Fruit fly (Drosophila melanogaster) whole organism, embryonic: ENCODE measurements around the gene CG8097.

Experiments used
- ATbp ChIP-seq: fragments of 200-800 bp; sonication (Bioruptor generic); optimal IDR thresholded peaks from 2 replicates; lab custom pipeline; 2017; ENCODE audit warnings: missing biosample characterization, mild to moderate bottlenecking, missing genetic modification characterization, missing genetic modification reagents
- Bdp1 ChIP-seq: fragments of 200-800 bp; sonication (Bioruptor generic); optimal IDR thresholded peaks from 3 replicates; lab custom pipeline; 2016; ENCODE audit warnings: missing biosample characterization, missing genetic modification characterization
- BtbVII ChIP-seq: fragments of 200-800 bp; sonication (Bioruptor generic); optimal IDR thresholded peaks from 3 replicates; lab custom pipeline; 2017; ENCODE audit warnings: missing biosample characterization, mild to moderate bottlenecking, missing genetic modification characterization
- CG12071 ChIP-seq: fragments of 200-800 bp; sonication (Bioruptor generic); optimal IDR thresholded peaks from 3 replicates; lab custom pipeline; 2018; ENCODE audit warnings: missing biosample characterization, mild to moderate bottlenecking, missing genetic modification characterization
- CG12744 ChIP-seq: fragments of 200-800 bp; sonication (Bioruptor generic); optimal IDR thresholded peaks from 2 replicates; lab custom pipeline; 2016; ENCODE audit warnings: missing biosample characterization, missing genetic modification characterization
- CG14441 ChIP-seq: fragments of 200-800 bp; sonication (Bioruptor generic); IDR thresholded peaks from 2 replicates; pipeline ENCODE4 v1.3.6; 2022; ENCODE audit warnings: missing biosample characterization, missing genetic modification characterization
- CG15514 ChIP-seq: fragments of 200-800 bp; sonication (Bioruptor generic); optimal IDR thresholded peaks from 3 replicates; lab custom pipeline; 2017; ENCODE audit warnings: missing biosample characterization, missing genetic modification characterization, mild to moderate bottlenecking, moderate library complexity, missing genetic modification reagents
- CG15601 ChIP-seq: fragments of 200-800 bp; sonication (Bioruptor generic); optimal IDR thresholded peaks from 3 replicates; lab custom pipeline; 2019; ENCODE audit warnings: missing biosample characterization, mild to moderate bottlenecking, missing genetic modification characterization, moderate library complexity
- CG17385 ChIP-seq: fragments of 200-800 bp; sonication (Bioruptor generic); optimal IDR thresholded peaks from 3 replicates; lab custom pipeline; 2018; ENCODE audit warnings: missing biosample characterization, mild to moderate bottlenecking, missing genetic modification characterization
- CG17568 ChIP-seq: fragments of 200-800 bp; sonication (Bioruptor generic); optimal IDR thresholded peaks from 2 replicates; lab custom pipeline; 2018; ENCODE audit warnings: missing biosample characterization, mild to moderate bottlenecking, missing genetic modification characterization, moderate library complexity
- CG17802 ChIP-seq: fragments of 200-800 bp; sonication (Bioruptor generic); optimal IDR thresholded peaks from 2 replicates; lab custom pipeline; 2018; ENCODE audit warnings: missing biosample characterization, mild to moderate bottlenecking, missing genetic modification characterization, moderate library complexity
- CG1832 ChIP-seq: fragments of 200-800 bp; sonication (Bioruptor generic); optimal IDR thresholded peaks from 2 replicates; lab custom pipeline; 2017; ENCODE audit warnings: missing biosample characterization, mild to moderate bottlenecking, missing genetic modification characterization, inconsistent platforms
- CG6813 ChIP-seq: fragments of 200-800 bp; sonication (Bioruptor generic); optimal IDR thresholded peaks from 2 replicates; lab custom pipeline; 2017; ENCODE audit warnings: missing biosample characterization, missing genetic modification characterization, mild to moderate bottlenecking, moderate library complexity, missing genetic modification reagents
- CG6854 ChIP-seq: fragments of 200-800 bp; sonication (Bioruptor generic); optimal IDR thresholded peaks from 3 replicates; lab custom pipeline; 2017; ENCODE audit warnings: missing biosample characterization, mild to moderate bottlenecking, missing genetic modification characterization
- CG7987 ChIP-seq: fragments of 200-800 bp; sonication (Bioruptor generic); optimal IDR thresholded peaks from 2 replicates; lab custom pipeline; 2018; ENCODE audit warnings: missing biosample characterization, mild to moderate bottlenecking, missing genetic modification characterization, moderate library complexity
- CG9437 ChIP-seq: fragments of 200-800 bp; sonication (Bioruptor generic); optimal IDR thresholded peaks from 2 replicates; lab custom pipeline; 2018; ENCODE audit warnings: missing biosample characterization, mild to moderate bottlenecking, missing genetic modification characterization
- CoRest ChIP-seq: fragments of 200-800 bp; sonication (Bioruptor generic); optimal IDR thresholded peaks from 3 replicates; lab custom pipeline; 2018; ENCODE audit warnings: missing biosample characterization, mild to moderate bottlenecking, missing genetic modification characterization, moderate library complexity
- Dref ChIP-seq: fragments of 200-800 bp; sonication (Bioruptor generic); IDR thresholded peaks from 2 replicates; pipeline ENCODE4 v1.3.6; 2022; ENCODE audit warnings: missing biosample characterization, missing genetic modification characterization
- Gsc ChIP-seq: fragments of 200-800 bp; sonication (Bioruptor generic); IDR thresholded peaks from 2 replicates; pipeline ENCODE4 v1.3.6; 2022; ENCODE audit warnings: missing biosample characterization, missing genetic modification characterization
- MESR4 ChIP-seq: fragments of 200-800 bp; sonication (Bioruptor generic); optimal IDR thresholded peaks from 2 replicates; lab custom pipeline; 2018; ENCODE audit warnings: missing biosample characterization, mild to moderate bottlenecking, missing genetic modification characterization, moderate library complexity
- Max ChIP-seq: fragments of 200-800 bp; sonication (Bioruptor generic); optimal IDR thresholded peaks from 2 replicates; lab custom pipeline; 2016; ENCODE audit warnings: missing biosample characterization, mild to moderate bottlenecking, missing genetic modification characterization
- Mrtf ChIP-seq: fragments of 200-800 bp; sonication (Bioruptor generic); IDR thresholded peaks from 3 replicates; pipeline ENCODE4 v1.3.6; 2022; ENCODE audit warnings: missing biosample characterization, missing genetic modification characterization
- Oaz ChIP-seq: fragments of 200-800 bp; sonication (Bioruptor generic); IDR thresholded peaks from 2 replicates; pipeline ENCODE4 v1.3.6; 2022; ENCODE audit warnings: missing biosample characterization, missing genetic modification characterization
- Ptx1 ChIP-seq: fragments of 200-800 bp; sonication (Bioruptor generic); IDR thresholded peaks from 2 replicates; pipeline ENCODE4 v1.3.6; 2022; ENCODE audit warnings: missing biosample characterization, missing genetic modification characterization
- Scr ChIP-seq: fragments of 200-800 bp; sonication (Bioruptor generic); IDR thresholded peaks from 2 replicates; pipeline ENCODE4 v1.3.6; 2022; ENCODE audit warnings: missing biosample characterization, missing genetic modification characterization; ENCODE audit not compliant: partially characterized antibody
- Spps ChIP-seq: fragments of 200-800 bp; sonication (Bioruptor generic); optimal IDR thresholded peaks from 2 replicates; lab custom pipeline; 2018; ENCODE audit warnings: missing biosample characterization, mild to moderate bottlenecking, missing genetic modification characterization
- Sry-β ChIP-seq: fragments of 200-800 bp; sonication (Bioruptor generic); optimal IDR thresholded peaks from 2 replicates; lab custom pipeline; 2018; ENCODE audit warnings: missing biosample characterization, mild to moderate bottlenecking, missing genetic modification characterization, moderate library complexity
- Taf1 ChIP-seq: fragments of 200-800 bp; sonication (Bioruptor generic); IDR thresholded peaks from 2 replicates; pipeline ENCODE4 v1.3.6; 2022; ENCODE audit warnings: missing biosample characterization, missing genetic modification characterization
- cas ChIP-seq: fragments of 200-800 bp; sonication (Bioruptor generic); IDR thresholded peaks from 2 replicates; pipeline ENCODE4 v1.3.6; 2022; ENCODE audit warnings: missing biosample characterization, missing genetic modification characterization
- croc ChIP-seq: fragments of 200-800 bp; sonication (Bioruptor generic); conservative IDR thresholded peaks from 3 replicates; pipeline ENCODE4 v1.3.6; 2022; ENCODE audit warnings: missing biosample characterization, missing genetic modification characterization
- danr ChIP-seq: fragments of 200-800 bp; sonication (Bioruptor generic); IDR thresholded peaks from 2 replicates; pipeline ENCODE4 v1.3.6; 2022; ENCODE audit warnings: missing biosample characterization, missing genetic modification characterization
- emc ChIP-seq: fragments of 200-800 bp; sonication (Bioruptor generic); optimal IDR thresholded peaks from 2 replicates; lab custom pipeline; 2016; ENCODE audit warnings: missing biosample characterization, missing genetic modification characterization
- esg ChIP-seq: fragments of 200-800 bp; sonication (Bioruptor generic); conservative IDR thresholded peaks from 2 replicates; pipeline ENCODE4 v1.3.6; 2022; ENCODE audit warnings: missing biosample characterization, missing genetic modification characterization
- eve ChIP-seq, 2 experiments: fragments of >200 bp; optimal IDR thresholded peaks; 2 replicates each; lab custom pipeline; 2017; ENCODE audit warnings: missing biosample characterization in 2 of 2, missing genetic modification characterization in 2 of 2
- grn ChIP-seq: fragments of 200-800 bp; sonication (Bioruptor generic); optimal IDR thresholded peaks from 3 replicates; lab custom pipeline; 2017; ENCODE audit warnings: missing biosample characterization, missing genetic modification characterization
- hb ChIP-seq: fragments of 200-800 bp; sonication (Bioruptor generic); IDR thresholded peaks from 3 replicates; pipeline ENCODE4 v1.3.6; 2022; ENCODE audit warnings: missing biosample characterization, missing genetic modification characterization; ENCODE audit not compliant: partially characterized antibody
- hkb ChIP-seq, 2 experiments: fragments of 200-800 bp in 1 of 2; fragments of >200 bp in 1 of 2; sonication (Bioruptor generic) in 1 of 2; IDR thresholded peaks in 1 of 2; optimal IDR thresholded peaks in 1 of 2; 2 replicates each; pipeline versions ENCODE4 v1.3.6 to Lab custom; 2017 to 2022; ENCODE audit warnings: missing biosample characterization in 1 of 2, missing genetic modification characterization in 1 of 2
- ind ChIP-seq: fragments of 200-800 bp; sonication (Bioruptor generic); optimal IDR thresholded peaks from 3 replicates; lab custom pipeline; 2016; ENCODE audit warnings: missing biosample characterization, missing genetic modification characterization
- kah ChIP-seq: fragments of 200-800 bp; sonication (Bioruptor generic); optimal IDR thresholded peaks from 2 replicates; lab custom pipeline; 2018; ENCODE audit warnings: missing biosample characterization, mild to moderate bottlenecking, missing genetic modification characterization
- nmo ChIP-seq: fragments of 200-800 bp; sonication (Bioruptor generic); optimal IDR thresholded peaks from 2 replicates; lab custom pipeline; 2018; ENCODE audit warnings: missing biosample characterization, mild to moderate bottlenecking, missing genetic modification characterization, moderate library complexity
- nom ChIP-seq: fragments of 200-800 bp; sonication (Bioruptor generic); optimal IDR thresholded peaks from 2 replicates; lab custom pipeline; 2017; ENCODE audit warnings: missing biosample characterization, missing genetic modification characterization, mild to moderate bottlenecking, moderate library complexity, missing genetic modification reagents
- pros ChIP-seq: fragments of 200-800 bp; sonication (Bioruptor generic); optimal IDR thresholded peaks from 3 replicates; lab custom pipeline; 2019; ENCODE audit warnings: missing biosample characterization, mild to moderate bottlenecking, missing genetic modification characterization, moderate library complexity
- repo ChIP-seq: fragments of 200-800 bp; sonication (Bioruptor generic); optimal IDR thresholded peaks from 2 replicates; lab custom pipeline; 2016; ENCODE audit warnings: missing biosample characterization, missing genetic modification characterization
- seq ChIP-seq: fragments of 200-800 bp; sonication (Bioruptor generic); IDR thresholded peaks from 2 replicates; pipeline ENCODE4 v1.3.6; 2022; ENCODE audit warnings: missing biosample characterization, missing genetic modification characterization
- slbo ChIP-seq: fragments of 200-800 bp; sonication (Bioruptor generic); IDR thresholded peaks from 2 replicates; pipeline ENCODE4 v1.3.6; 2022; ENCODE audit warnings: missing biosample characterization, missing genetic modification characterization
- ssp ChIP-seq: fragments of 200-800 bp; sonication (Bioruptor generic); IDR thresholded peaks from 2 replicates; pipeline ENCODE4 v1.3.6; 2022; ENCODE audit warnings: missing biosample characterization, missing genetic modification characterization
- unc-4 ChIP-seq: fragments of 200-800 bp; sonication (Bioruptor generic); IDR thresholded peaks from 2 replicates; pipeline ENCODE4 v1.3.6; 2022; ENCODE audit warnings: missing biosample characterization, missing genetic modification characterization; ENCODE audit not compliant: partially characterized antibody
- vnd ChIP-seq: fragments of 200-800 bp; sonication (Bioruptor generic); IDR thresholded peaks from 3 replicates; pipeline ENCODE4 v1.3.6; 2022; ENCODE audit warnings: missing biosample characterization, missing genetic modification characterization; ENCODE audit not compliant: partially characterized antibody

CG8097 gene

DNA sequence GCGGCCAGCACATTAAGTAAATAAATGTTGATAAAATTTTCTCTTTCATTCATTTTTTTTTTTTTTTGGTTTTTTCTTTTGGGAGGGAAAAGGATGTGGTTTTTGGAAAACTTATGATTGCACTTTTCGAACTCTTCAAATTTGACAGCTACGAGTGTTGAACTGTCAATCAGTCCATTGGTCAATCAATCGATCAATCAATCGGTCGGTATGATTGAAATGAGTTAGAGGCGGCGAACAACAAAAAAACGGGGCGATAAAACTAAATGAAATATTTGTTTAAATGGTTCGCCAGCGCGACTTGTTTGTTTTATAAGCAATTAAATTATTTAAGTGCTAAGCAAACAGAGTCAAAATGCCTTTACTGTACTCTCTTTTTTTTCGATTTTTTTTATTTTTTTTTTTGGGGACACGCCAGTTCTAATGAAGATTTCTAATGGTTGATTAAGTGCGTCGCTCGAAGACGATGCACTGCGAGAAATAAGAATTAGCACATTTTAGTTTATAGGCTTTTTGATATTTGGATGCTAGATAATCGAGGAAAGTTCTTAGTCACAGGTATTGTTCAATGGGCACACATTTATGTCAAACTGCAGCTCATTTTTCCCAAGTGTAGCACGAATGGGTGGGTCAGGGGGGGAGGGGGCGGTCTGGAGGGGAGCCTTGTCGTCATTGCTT, 36.1 kb downstream of the CG8097 start (continued):
- peak; percentile 61 for TF ChIP-seq kah (GFP tag; lab: Kevin White, UChicago)
- TF ChIP-seq pros (GFP tag; lab: Kevin White, UChicago): no peak
- peak; percentile 73 for TF ChIP-seq CG17802 (tag; lab: Kevin White, UChicago)
- peak; percentile 1 for TF ChIP-seq Spps (tag; lab: Kevin White, UChicago)
- no peak for TF ChIP-seq hb (GFP tag; lab: Robert Waterston, UW)
- peak; percentile 85 for TF ChIP-seq CoRest (tag; lab: Kevin White, UChicago)
- peak; percentile 85 for TF ChIP-seq Ptx1 (GFP tag; lab: Robert Waterston, UW)
- TF ChIP-seq esg (GFP tag; lab: Robert Waterston, UW): peak; percentile 71
- no peak for TF ChIP-seq CG12744 (GFP tag; lab: Kevin White, UChicago)
- TF ChIP-seq CG6854 (GFP tag; lab: Kevin White, UChicago): peak; percentile 21
- TF ChIP-seq Sry-β (GFP tag; lab: Kevin White, UChicago): peak; percentile 46
- TF ChIP-seq seq (GFP tag; lab: Robert Waterston, UW): peak; percentile 60
- TF ChIP-seq nmo (GFP tag; lab: Kevin White, UChicago): peak; percentile 88
- TF ChIP-seq Mrtf (GFP tag; lab: Robert Waterston, UW): peak; percentile 77
- no peak for TF ChIP-seq Dref
- peak; percentile 25 for TF ChIP-seq Bdp1 (GFP tag; lab: Kevin White, UChicago)
- TF ChIP-seq emc: peak; percentile 45
- peak; percentile 60 for TF ChIP-seq CG6813 (GFP tag; lab: Kevin White, UChicago)
- TF ChIP-seq repo (GFP tag; lab: Kevin White, UChicago): peak; percentile 74
- peak; percentile 53 for TF ChIP-seq Gsc (GFP tag; lab: Robert Waterston, UW)
- TF ChIP-seq CG17385 (GFP tag; lab: Kevin White, UChicago): peak; percentile 78
- peak; percentile 62 for TF ChIP-seq Oaz (GFP tag; lab: Robert Waterston, UW)
- peak; percentile 74 for TF ChIP-seq BtbVII (GFP tag; lab: Kevin White, UChicago)
- TF ChIP-seq unc-4 (GFP tag; lab: Robert Waterston, UW): no peak
- TF ChIP-seq CG15514: peak; percentile 43
- peak; percentile 73 for TF ChIP-seq CG12071 (GFP tag; lab: Kevin White, UChicago)
- TF ChIP-seq ATbp (GFP tag; lab: Kevin White, UChicago): peak; percentile 81
- TF ChIP-seq eve (GFP tag; optimal IDR thresholded peaks at IDR 0.05; lab: Kevin White, UChicago): peak in 1 of 2 experiments; percentile 57
- peak; percentile 56 for TF ChIP-seq CG9437 (GFP tag; lab: Kevin White, UChicago)
- TF ChIP-seq grn (GFP tag; lab: Kevin White, UChicago): peak; percentile 88
- peak; percentile 49 for TF ChIP-seq CG17568 (GFP tag; lab: Kevin White, UChicago)
- peak; percentile 90 for TF ChIP-seq ind (GFP tag; lab: Kevin White, UChicago)
- TF ChIP-seq CG1832: no peak
- peak; percentile 16 for TF ChIP-seq MESR4
- no peak for TF ChIP-seq hkb (optimal IDR thresholded peaks at IDR 0.05; lab: Kevin White, UChicago)
- peak; percentile 76 for TF ChIP-seq hkb (GFP tag; IDR thresholded peaks at IDR 0.05; lab: Robert Waterston, UW)
- no peak for TF ChIP-seq Scr (GFP tag; lab: Robert Waterston, UW)
- TF ChIP-seq CG7987 (GFP tag; lab: Kevin White, UChicago): no peak
- peak; percentile 77 for TF ChIP-seq ssp (GFP tag; lab: Robert Waterston, UW)
- TF ChIP-seq slbo (GFP tag; lab: Robert Waterston, UW): peak; percentile 88
- no peak for TF ChIP-seq nom (GFP tag; lab: Kevin White, UChicago)
- peak; percentile 35; the same call in 1 of the 2 replicates for TF ChIP-seq Taf1 (GFP tag; lab: Robert Waterston, UW)
- no peak for TF ChIP-seq vnd (GFP tag; lab: Robert Waterston, UW)
- TF ChIP-seq CG14441: peak; percentile 85
- peak; percentile 61 for TF ChIP-seq danr (GFP tag; lab: Robert Waterston, UW)
- peak; percentile 59; the same call in 2 of the 3 replicates for TF ChIP-seq croc
- TF ChIP-seq cas (GFP tag; lab: Robert Waterston, UW): no peak
- no peak for TF ChIP-seq Max (GFP tag; lab: Kevin White, UChicago)
- TF ChIP-seq CG15601 (tag; lab: Kevin White, UChicago): peak; percentile 72
